Worm (Caenorhabditis elegans): ENCODE measurements around the gene sulp-2.

sulp-2 gene

DNA sequence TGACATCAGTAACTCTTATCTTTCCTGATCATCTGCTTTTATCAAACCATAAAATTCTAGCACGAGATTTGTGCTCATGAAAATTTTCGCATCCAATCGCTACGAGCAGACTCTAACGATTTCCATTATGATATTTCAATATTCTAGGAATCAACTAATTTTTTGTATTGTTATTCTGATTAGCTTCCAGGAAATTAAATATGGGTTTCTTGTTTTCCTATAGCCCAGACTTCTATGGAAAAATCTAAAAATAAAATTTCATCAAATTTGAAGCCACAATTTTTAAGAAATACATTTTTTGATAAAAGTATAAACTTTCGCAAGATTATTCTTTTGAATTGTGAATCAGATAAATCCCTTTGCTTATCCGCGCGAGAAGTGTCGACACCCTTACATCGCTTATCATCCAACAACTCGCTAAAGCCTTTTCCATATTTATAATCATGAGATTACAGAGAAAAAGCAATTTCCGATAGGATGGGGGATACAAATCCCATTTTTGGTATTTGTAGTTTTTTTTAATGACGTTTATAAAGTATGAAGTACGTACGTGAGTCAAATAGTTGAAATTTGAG, 44.0 kb downstream of the sulp-2 start:
- no peak for TF ChIP-seq nhr-237 (tag; optimal IDR thresholded peaks at IDR 0.05)
- TF ChIP-seq F13H6.1 (tag; optimal IDR thresholded peaks at IDR 0.05), result no peak
- TF ChIP-seq mab-5 (tag; optimal IDR thresholded peaks at IDR 0.05), result no peak
- no peak for TF ChIP-seq zag-1 (tag; optimal IDR thresholded peaks at IDR 0.05)
- TF ChIP-seq ceh-82 (tag; optimal IDR thresholded peaks at IDR 0.05), result no peak
- no peak for TF ChIP-seq egl-27 (tag; optimal IDR thresholded peaks at IDR 0.05)
- TF ChIP-seq lin-13 (GFP tag; optimal IDR thresholded peaks at IDR 0.05), result no peak
- TF ChIP-seq dmd-4 (tag; optimal IDR thresholded peaks at IDR 0.05), result no peak
- no peak for TF ChIP-seq elt-1 (tag; optimal IDR thresholded peaks at IDR 0.05)
- TF ChIP-seq aly-2 (tag; optimal IDR thresholded peaks at IDR 0.05), result no peak

DNA sequence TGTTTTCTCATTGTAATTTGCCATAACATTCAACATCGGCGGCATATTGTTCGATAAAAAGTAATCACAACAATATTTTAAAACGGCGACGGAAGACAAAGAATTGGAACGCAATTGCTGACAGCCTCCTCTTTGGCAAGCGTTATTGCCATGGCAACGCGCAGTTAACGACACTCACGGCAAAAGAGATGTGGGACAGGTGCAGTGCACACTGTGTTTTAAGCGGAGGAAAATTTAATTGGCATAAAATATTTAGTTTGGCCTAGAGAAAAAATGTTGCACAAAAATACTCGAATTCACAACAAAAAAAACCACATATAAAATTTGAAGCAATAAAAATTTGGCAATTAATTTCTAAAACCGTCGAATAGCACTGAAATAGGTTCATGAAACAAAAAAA, 46.5 kb downstream of the sulp-2 start, which contains the start of gene ifta-1:
Gene ifta-1 (minus strand): TSS at position 101 of the 400 bp plus-strand sequence.
- TF ChIP-seq lin-11 (tag; optimal IDR thresholded peaks at IDR 0.05), result peak; percentile 6
- TF ChIP-seq elt-1 (tag; optimal IDR thresholded peaks at IDR 0.05), result no peak

DNA sequence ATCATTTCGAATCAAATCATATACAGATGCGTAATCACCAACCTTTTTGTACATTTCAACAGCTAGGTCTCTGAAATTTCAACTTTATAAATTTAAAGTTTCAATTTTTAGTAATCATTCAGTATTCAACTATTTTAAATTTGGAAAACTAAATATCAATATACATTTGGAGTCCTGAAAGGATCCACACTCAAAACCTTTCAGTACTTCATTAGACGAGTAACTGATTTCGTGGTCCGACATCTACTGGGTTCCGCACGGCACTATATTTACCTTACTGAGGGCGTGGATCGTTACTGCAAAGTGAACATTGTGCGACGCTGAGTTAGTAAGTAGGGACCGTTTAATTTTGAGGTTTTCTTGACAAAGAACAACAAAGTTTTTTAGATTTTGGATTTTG, 51.3 kb downstream of the sulp-2 start:
- TF ChIP-seq ZK546.5 (tag; optimal IDR thresholded peaks at IDR 0.05) (no peak), fos-1 (tag; optimal IDR thresholded peaks at IDR 0.05) (no peak), ztf-11 (tag; optimal IDR thresholded peaks at IDR 0.05) (no peak), lin-11 (tag; optimal IDR thresholded peaks at IDR 0.05) (no peak), unc-39 (tag; optimal IDR thresholded peaks at IDR 0.05) (no peak)

Measured in whole organism, L2 larva.